Worm (Caenorhabditis elegans): ENCODE data around the gene C14E2.11.
A peak's percentile ranks its signal among the peaks of the same experiment; 100 is the strongest.

ce11 chrX:1853596-1853995 is 52.3 kb downstream of the C14E2.11 start, which contains the start of gene T26C11.9:
- TF ChIP-seq unc-55 (GFP tag; optimal IDR thresholded peaks at IDR 0.05) (no peak), ets-4 (tag; optimal IDR thresholded peaks at IDR 0.05) (peak; percentile 56), dmd-4 (tag; optimal IDR thresholded peaks at IDR 0.05; ENCODE audit: borderline replicate concordance) (no peak), fkh-10 (GFP tag; optimal IDR thresholded peaks at IDR 0.05) (no peak), nhr-11 (tag; optimal IDR thresholded peaks at IDR 0.05) (no peak), ama-1 (optimal IDR thresholded peaks at IDR 0.05) (no peak), K02D7.2 (tag; optimal IDR thresholded peaks at IDR 0.05) (no peak), pha-4 (tag; optimal IDR thresholded peaks at IDR 0.05) (no peak), elt-2 (tag; optimal IDR thresholded peaks at IDR 0.05) (peak; percentile 5), hlh-13 (GFP tag; optimal IDR thresholded peaks at IDR 0.05) (no peak), Y22D7AL.16 (tag; optimal IDR thresholded peaks at IDR 0.05) (no peak), elt-4 (tag; optimal IDR thresholded peaks at IDR 0.05) (no peak)
